Fruit fly (Drosophila melanogaster) whole organism, embryonic: ENCODE results near the gene PPYR1.

Experiments used
- Adf1 ChIP-seq: fragments of 200-800 bp; sonication (Bioruptor generic); IDR thresholded peaks from 2 replicates; pipeline ENCODE4 v1.3.6; 2022; ENCODE audit warnings: missing biosample characterization, missing genetic modification characterization
- Aef1 ChIP-seq: fragments of 200-800 bp; sonication (Bioruptor generic); IDR thresholded peaks from 3 replicates; pipeline ENCODE4 v1.3.6; 2022; ENCODE audit warnings: missing biosample characterization, missing genetic modification characterization
- CG10147 ChIP-seq: fragments of 200-800 bp; sonication (Bioruptor generic); optimal IDR thresholded peaks from 2 replicates; lab custom pipeline; 2019; ENCODE audit warnings: missing biosample characterization, mild to moderate bottlenecking, missing genetic modification characterization, moderate library complexity
- CG10267 ChIP-seq: fragments of 200-800 bp; sonication (Bioruptor generic); optimal IDR thresholded peaks from 2 replicates; lab custom pipeline; 2018; ENCODE audit warnings: missing biosample characterization, mild to moderate bottlenecking, missing genetic modification characterization, moderate library complexity
- CG10462 ChIP-seq: fragments of 200-800 bp; sonication (Bioruptor generic); optimal IDR thresholded peaks from 2 replicates; lab custom pipeline; 2016; ENCODE audit warnings: missing biosample characterization, missing genetic modification characterization
- CG10565 ChIP-seq: fragments of 200-800 bp; sonication (Bioruptor generic); optimal IDR thresholded peaks from 3 replicates; lab custom pipeline; 2016; ENCODE audit warnings: missing biosample characterization, mild to moderate bottlenecking, missing genetic modification characterization
- CG10979 ChIP-seq: fragments of 200-800 bp; sonication (Bioruptor generic); optimal IDR thresholded peaks from 2 replicates; lab custom pipeline; 2018; ENCODE audit warnings: missing biosample characterization, mild to moderate bottlenecking, missing genetic modification characterization, moderate library complexity
- CG11085 ChIP-seq: fragments of 200-800 bp; sonication (Bioruptor generic); IDR thresholded peaks from 2 replicates; pipeline ENCODE4 v1.3.6; 2022; ENCODE audit warnings: missing biosample characterization, missing genetic modification characterization
- CG11456 ChIP-seq: fragments of 200-800 bp; sonication (Bioruptor generic); IDR thresholded peaks from 3 replicates; pipeline ENCODE4 v1.3.6; 2022; ENCODE audit warnings: missing biosample characterization, missing genetic modification characterization
- CG14014 ChIP-seq: fragments of 200-800 bp; sonication (Bioruptor generic); IDR thresholded peaks from 2 replicates; pipeline ENCODE4 v1.3.6; 2022; ENCODE audit warnings: missing biosample characterization, missing genetic modification characterization
- CG1603 ChIP-seq: fragments of 200-800 bp; sonication (Bioruptor generic); optimal IDR thresholded peaks from 2 replicates; lab custom pipeline; 2019; ENCODE audit warnings: missing biosample characterization, mild to moderate bottlenecking, missing genetic modification characterization, moderate library complexity
- CG16779 ChIP-seq: fragments of 200-800 bp; sonication (Bioruptor generic); IDR thresholded peaks from 2 replicates; pipeline ENCODE4 v1.3.6; 2022; ENCODE audit warnings: missing biosample characterization, missing genetic modification characterization
- CG17361 ChIP-seq: fragments of 200-800 bp; sonication (Bioruptor generic); IDR thresholded peaks from 3 replicates; pipeline ENCODE4 v1.3.6; 2022; ENCODE audit warnings: missing biosample characterization, missing genetic modification characterization
- CG17568 ChIP-seq: fragments of 200-800 bp; sonication (Bioruptor generic); optimal IDR thresholded peaks from 2 replicates; lab custom pipeline; 2018; ENCODE audit warnings: missing biosample characterization, mild to moderate bottlenecking, missing genetic modification characterization, moderate library complexity
- CG18764 ChIP-seq: fragments of 200-800 bp; sonication (Bioruptor generic); optimal IDR thresholded peaks from 3 replicates; lab custom pipeline; 2016; ENCODE audit warnings: missing biosample characterization, missing genetic modification characterization
- CG2116 ChIP-seq: fragments of 200-800 bp; sonication (Bioruptor generic); optimal IDR thresholded peaks from 3 replicates; lab custom pipeline; 2018; ENCODE audit warnings: missing biosample characterization, mild to moderate bottlenecking, missing genetic modification characterization
- CG2120 ChIP-seq: fragments of 200-800 bp; sonication (Bioruptor generic); optimal IDR thresholded peaks from 3 replicates; lab custom pipeline; 2016; ENCODE audit warnings: missing biosample characterization, missing genetic modification characterization
- CG34224 ChIP-seq: fragments of 200-800 bp; sonication (Bioruptor generic); IDR thresholded peaks from 3 replicates; pipeline ENCODE4 v1.3.6; 2022; ENCODE audit warnings: missing biosample characterization, missing genetic modification characterization; ENCODE audit not compliant: partially characterized antibody
- CG4328 ChIP-seq: fragments of 200-800 bp; sonication (Bioruptor generic); optimal IDR thresholded peaks from 3 replicates; lab custom pipeline; 2017; ENCODE audit warnings: missing biosample characterization, missing genetic modification reagents, missing genetic modification characterization
- CG5245 ChIP-seq: fragments of 200-800 bp; sonication (Bioruptor generic); optimal IDR thresholded peaks from 3 replicates; lab custom pipeline; 2016; ENCODE audit warnings: missing biosample characterization, missing genetic modification characterization
- CG7786 ChIP-seq: fragments of 200-800 bp; sonication (Bioruptor generic); optimal IDR thresholded peaks from 2 replicates; lab custom pipeline; 2016; ENCODE audit warnings: missing biosample characterization, missing genetic modification characterization
- Dad ChIP-seq: fragments of 200-800 bp; sonication (Bioruptor generic); optimal IDR thresholded peaks from 3 replicates; lab custom pipeline; 2016; ENCODE audit warnings: missing biosample characterization, missing genetic modification characterization
- Dip2 ChIP-seq: fragments of 200-800 bp; sonication (Bioruptor generic); IDR thresholded peaks from 2 replicates; pipeline ENCODE4 v1.3.6; 2022; ENCODE audit warnings: missing biosample characterization, missing genetic modification characterization
- Doc2 ChIP-seq: fragments of 200-800 bp; sonication (Bioruptor generic); IDR thresholded peaks from 2 replicates; pipeline ENCODE4 v1.3.6; 2022; ENCODE audit warnings: missing biosample characterization, missing genetic modification characterization
- Doc3 ChIP-seq: fragments of 200-800 bp; sonication (Bioruptor generic); IDR thresholded peaks from 3 replicates; pipeline ENCODE4 v1.3.6; 2022; ENCODE audit warnings: missing biosample characterization, missing genetic modification characterization; ENCODE audit not compliant: partially characterized antibody
- E2f1 ChIP-seq: fragments of 200-800 bp; sonication (Bioruptor generic); IDR thresholded peaks from 2 replicates; pipeline ENCODE4 v1.3.6; 2022; ENCODE audit warnings: missing biosample characterization, missing genetic modification characterization
- H2.0 ChIP-seq: fragments of 200-800 bp; sonication (Bioruptor generic); IDR thresholded peaks from 2 replicates; pipeline ENCODE4 v1.3.6; 2022; ENCODE audit warnings: missing biosample characterization, missing genetic modification characterization
- Hand ChIP-seq: fragments of 200-800 bp; sonication (Bioruptor generic); optimal IDR thresholded peaks from 2 replicates; lab custom pipeline; 2017; ENCODE audit warnings: mild to moderate bottlenecking, missing biosample characterization, missing genetic modification reagents, missing genetic modification characterization
- Kr ChIP-seq: fragments of 200-800 bp; sonication (Bioruptor generic); optimal IDR thresholded peaks from 2 replicates; lab custom pipeline; 2017; ENCODE audit warnings: missing biosample characterization, mild to moderate bottlenecking, missing genetic modification characterization
- Lpt ChIP-seq: fragments of >200 bp; optimal IDR thresholded peaks from 2 replicates; lab custom pipeline; 2018; ENCODE audit warnings: missing biosample characterization, missing genetic modification characterization
- Optix ChIP-seq: fragments of 200-800 bp; sonication (Bioruptor generic); IDR thresholded peaks from 3 replicates; pipeline ENCODE4 v1.3.6; 2022; ENCODE audit warnings: missing biosample characterization, missing genetic modification characterization
- Rfx ChIP-seq: fragments of 200-800 bp; sonication (Bioruptor generic); IDR thresholded peaks from 2 replicates; pipeline ENCODE4 v1.3.6; 2022; ENCODE audit warnings: missing biosample characterization, missing genetic modification characterization
- Side ChIP-seq: fragments of 200-800 bp; sonication (Bioruptor generic); optimal IDR thresholded peaks from 2 replicates; lab custom pipeline; 2016; ENCODE audit warnings: missing biosample characterization, missing genetic modification characterization
- Sry-δ ChIP-seq: fragments of 200-800 bp; sonication (Bioruptor generic); optimal IDR thresholded peaks from 2 replicates; lab custom pipeline; 2016; ENCODE audit warnings: missing biosample characterization, missing genetic modification characterization
- ase ChIP-seq: fragments of 200-800 bp; sonication (Bioruptor generic); IDR thresholded peaks from 3 replicates; pipeline ENCODE4 v1.3.6; 2022; ENCODE audit warnings: missing biosample characterization, missing genetic modification characterization
- cas ChIP-seq: fragments of 200-800 bp; sonication (Bioruptor generic); IDR thresholded peaks from 2 replicates; pipeline ENCODE4 v1.3.6; 2022; ENCODE audit warnings: missing biosample characterization, missing genetic modification characterization
- cato ChIP-seq: fragments of 200-800 bp; sonication (Bioruptor generic); optimal IDR thresholded peaks from 2 replicates; lab custom pipeline; 2016; ENCODE audit warnings: missing biosample characterization, missing genetic modification characterization, borderline replicate concordance
- chinmo ChIP-seq: fragments of 200-800 bp; sonication (Bioruptor generic); IDR thresholded peaks from 4 replicates; pipeline ENCODE4 v1.3.6; 2022; ENCODE audit warnings: missing biosample characterization, missing genetic modification characterization; ENCODE audit not compliant: partially characterized antibody
- ci ChIP-seq: fragments of 200-800 bp; sonication (Bioruptor generic); IDR thresholded peaks from 3 replicates; pipeline ENCODE4 v1.3.6; 2022; ENCODE audit warnings: missing biosample characterization, missing genetic modification characterization
- disco-r ChIP-seq: fragments of 200-800 bp; sonication (Bioruptor generic); optimal IDR thresholded peaks from 2 replicates; lab custom pipeline; 2016; ENCODE audit warnings: missing biosample characterization, missing genetic modification characterization
- dysf ChIP-seq: fragments of 200-800 bp; sonication (Bioruptor generic); IDR thresholded peaks from 3 replicates; pipeline ENCODE4 v1.3.6; 2022; ENCODE audit warnings: missing biosample characterization, missing genetic modification characterization
- esg ChIP-seq: fragments of 200-800 bp; sonication (Bioruptor generic); conservative IDR thresholded peaks from 2 replicates; pipeline ENCODE4 v1.3.6; 2022; ENCODE audit warnings: missing biosample characterization, missing genetic modification characterization
- gem ChIP-seq: fragments of 200-800 bp; sonication (Bioruptor generic); optimal IDR thresholded peaks from 2 replicates; lab custom pipeline; 2019; ENCODE audit warnings: missing biosample characterization, mild to moderate bottlenecking, missing genetic modification characterization, moderate library complexity
- grau ChIP-seq: fragments of 200-800 bp; optimal IDR thresholded peaks from 3 replicates; lab custom pipeline; 2019; ENCODE audit warnings: missing biosample characterization, mild to moderate bottlenecking, missing genetic modification characterization, moderate library complexity
- lab ChIP-seq: fragments of 200-800 bp; sonication (Bioruptor generic); optimal IDR thresholded peaks from 3 replicates; lab custom pipeline; 2017; ENCODE audit warnings: missing biosample characterization, missing genetic modification characterization, mild to moderate bottlenecking, moderate library complexity, missing genetic modification reagents
- org-1 ChIP-seq: fragments of 200-800 bp; sonication (Bioruptor generic); optimal IDR thresholded peaks from 2 replicates; lab custom pipeline; 2017; ENCODE audit warnings: missing biosample characterization, missing genetic modification characterization
- pan ChIP-seq, 4 experiments: fragments of >200 bp in 3 of 4; fragments of 200-800 bp in 1 of 4; sonication (Bioruptor generic) in 1 of 4; optimal IDR thresholded peaks in 3 of 4; IDR thresholded peaks in 1 of 4; 2 replicates each; pipeline versions ENCODE4 v1.3.6 to Lab custom; 2017 to 2022; ENCODE audit warnings: missing biosample characterization in 2 of 4, missing genetic modification characterization in 2 of 4, mixed read lengths in 1 of 4
- row ChIP-seq: fragments of 200-800 bp; sonication (Bioruptor generic); IDR thresholded peaks from 3 replicates; pipeline ENCODE4 v1.3.6; 2022; ENCODE audit warnings: missing biosample characterization, missing genetic modification characterization
- schlank ChIP-seq: fragments of 200-800 bp; sonication (Bioruptor generic); optimal IDR thresholded peaks from 2 replicates; lab custom pipeline; 2018; ENCODE audit warnings: missing biosample characterization, mild to moderate bottlenecking, missing genetic modification characterization
- slbo ChIP-seq: fragments of 200-800 bp; sonication (Bioruptor generic); IDR thresholded peaks from 2 replicates; pipeline ENCODE4 v1.3.6; 2022; ENCODE audit warnings: missing biosample characterization, missing genetic modification characterization
- slp2 ChIP-seq: fragments of 200-800 bp; sonication (Bioruptor generic); optimal IDR thresholded peaks from 2 replicates; lab custom pipeline; 2016; ENCODE audit warnings: missing biosample characterization, missing genetic modification characterization
- zfh2 ChIP-seq: fragments of 200-800 bp; sonication (Bioruptor generic); optimal IDR thresholded peaks from 2 replicates; lab custom pipeline; 2016; ENCODE audit warnings: missing biosample characterization, missing genetic modification characterization

Gene PPYR1

DNA sequence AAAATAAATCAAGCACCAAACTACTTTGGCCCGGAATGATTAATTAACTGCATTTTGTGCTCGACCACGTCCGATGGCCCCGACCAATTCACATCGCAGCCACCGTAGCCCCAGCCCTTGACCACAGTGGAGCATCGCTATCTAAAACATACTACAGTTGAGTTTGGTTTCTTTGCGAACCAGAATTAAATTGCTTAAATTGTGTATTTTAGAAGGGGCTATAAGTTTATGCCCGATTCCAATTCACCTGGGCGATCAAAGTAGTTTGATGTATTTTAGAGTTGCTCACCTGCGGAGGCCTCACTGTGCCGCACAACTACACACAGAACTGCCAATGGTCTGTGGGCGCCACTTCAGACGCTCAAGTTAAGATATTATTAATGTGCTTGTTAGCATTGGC lies 9.5 kb downstream of the PPYR1 start (continued):
- peak; percentile 63 for TF ChIP-seq dysf (GFP tag; lab: Robert Waterston, UW)
- no peak for TF ChIP-seq Lpt (GFP tag; lab: Kevin White, UChicago)
- TF ChIP-seq ci (GFP tag; lab: Robert Waterston, UW), result peak; percentile 24; the same call in 1 of the 3 replicates
- TF ChIP-seq Hand (GFP tag; lab: Kevin White, UChicago), result no peak
- no peak for TF ChIP-seq cas (GFP tag; lab: Robert Waterston, UW)
- no peak for TF ChIP-seq CG5245 (GFP tag; lab: Kevin White, UChicago)
- peak; percentile 30 for TF ChIP-seq gem (tag; lab: Kevin White, UChicago)
- no peak for TF ChIP-seq slp2 (GFP tag; lab: Kevin White, UChicago)
- TF ChIP-seq lab (GFP tag; lab: Kevin White, UChicago), result peak; percentile 13
- no peak for TF ChIP-seq Side (GFP tag; lab: Kevin White, UChicago)
- TF ChIP-seq CG18764 (GFP tag; lab: Kevin White, UChicago), result no peak
- TF ChIP-seq CG10979 (tag; lab: Kevin White, UChicago), result no peak
- TF ChIP-seq CG10267 (tag; lab: Kevin White, UChicago), result no peak
- TF ChIP-seq CG34224 (GFP tag; lab: Robert Waterston, UW), result no peak
- no peak for TF ChIP-seq CG4328 (GFP tag; lab: Kevin White, UChicago)
- no peak for TF ChIP-seq pan (optimal IDR thresholded peaks at IDR 0.05; lab: Kevin White, UChicago)
- peak in 1 of 2 experiments; percentile 14 for TF ChIP-seq pan (GFP tag; optimal IDR thresholded peaks at IDR 0.05 in 1 of 2, IDR thresholded peaks at IDR 0.05 in 1 of 2)
- peak; percentile 10; the same call in 1 of the 3 replicates for TF ChIP-seq Aef1 (GFP tag; lab: Robert Waterston, UW)
- TF ChIP-seq Dad, result no peak
- peak; percentile 43; the same call in 1 of the 2 replicates for TF ChIP-seq E2f1 (GFP tag; lab: Robert Waterston, UW)
- no peak for TF ChIP-seq CG11456 (GFP tag; lab: Robert Waterston, UW)
- TF ChIP-seq CG11085 (GFP tag; lab: Robert Waterston, UW), result no peak
- peak; percentile 61 for TF ChIP-seq row (GFP tag; lab: Robert Waterston, UW)
- TF ChIP-seq CG2120 (GFP tag; lab: Kevin White, UChicago), result no peak
- peak; percentile 37; the same call in 1 of the 2 replicates for TF ChIP-seq slbo (GFP tag; lab: Robert Waterston, UW)
- TF ChIP-seq CG17568 (GFP tag; lab: Kevin White, UChicago), result no peak
- TF ChIP-seq CG14014 (GFP tag; lab: Robert Waterston, UW), result no peak
- TF ChIP-seq chinmo (GFP tag; lab: Robert Waterston, UW), result no peak
- no peak for TF ChIP-seq disco-r (GFP tag; lab: Kevin White, UChicago)
- no peak for TF ChIP-seq zfh2 (GFP tag; lab: Kevin White, UChicago)
- no peak for TF ChIP-seq Adf1 (GFP tag; lab: Robert Waterston, UW)
- no peak for TF ChIP-seq Sry-δ
- TF ChIP-seq CG10565, result no peak
- TF ChIP-seq esg (GFP tag; lab: Robert Waterston, UW), result no peak
- TF ChIP-seq H2.0 (GFP tag; lab: Robert Waterston, UW), result peak; percentile 18; the same call in 1 of the 2 replicates
- TF ChIP-seq Doc3 (GFP tag; lab: Robert Waterston, UW), result no peak
- peak; percentile 11; the same call in 1 of the 2 replicates for TF ChIP-seq Rfx (GFP tag; lab: Robert Waterston, UW)
- no peak for TF ChIP-seq CG7786
- TF ChIP-seq CG1603 (tag; lab: Kevin White, UChicago), result peak; percentile 26
- TF ChIP-seq CG16779 (GFP tag; lab: Robert Waterston, UW), result no peak
- TF ChIP-seq Dip2 (GFP tag; lab: Robert Waterston, UW), result no peak
- TF ChIP-seq ase (GFP tag; lab: Robert Waterston, UW), result no peak
- TF ChIP-seq CG2116, result no peak
- TF ChIP-seq CG10147 (GFP tag; lab: Kevin White, UChicago), result no peak
- no peak for TF ChIP-seq Kr (GFP tag; lab: Kevin White, UChicago)
- no peak for TF ChIP-seq org-1 (GFP tag; lab: Kevin White, UChicago)
- no peak for TF ChIP-seq Doc2 (GFP tag; lab: Robert Waterston, UW)
- no peak for TF ChIP-seq schlank (tag; lab: Kevin White, UChicago)
- no peak for TF ChIP-seq Optix (GFP tag; lab: Robert Waterston, UW)
- TF ChIP-seq CG10462, result no peak
- TF ChIP-seq cato (GFP tag; lab: Kevin White, UChicago), result no peak
- no peak for TF ChIP-seq CG17361
- TF ChIP-seq grau (tag; lab: Kevin White, UChicago), result peak; percentile 53
